Fruit fly (Drosophila melanogaster): ENCODE data around the gene RagA-B.

Gene RagA-B

DNA sequence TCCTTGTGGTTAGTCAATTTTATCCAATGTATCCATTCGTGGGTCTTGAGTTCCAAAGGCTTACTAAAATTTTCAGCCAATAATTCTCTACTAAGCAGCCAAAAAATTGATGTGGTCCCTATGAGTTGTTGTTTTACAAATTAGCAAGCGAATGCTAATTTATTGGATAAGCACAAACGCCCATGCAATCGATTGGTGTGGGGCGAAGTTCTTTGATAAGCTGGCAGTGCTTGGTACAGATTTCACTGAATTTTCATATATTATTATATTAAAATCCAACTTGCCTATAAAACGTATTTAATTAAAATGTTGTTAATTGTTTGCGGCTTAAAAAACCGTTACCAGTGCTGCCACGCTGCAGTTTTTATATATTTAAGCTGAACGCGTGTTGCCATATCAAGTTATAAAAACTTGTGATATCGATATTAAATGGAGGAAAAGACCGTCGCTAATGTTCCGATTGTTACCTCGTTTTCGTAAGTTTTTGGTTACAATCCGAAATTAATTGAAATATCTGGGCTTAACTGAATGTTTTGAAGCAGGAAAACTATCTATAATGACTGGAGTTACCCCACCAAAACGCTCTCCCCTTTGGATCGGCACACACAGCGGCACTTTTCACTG, 19.6 kb upstream of the RagA-B start, which contains the start of the genes CG31100 and CG11980 (continued):
- TF ChIP-seq HLH4C (GFP tag; IDR thresholded peaks at IDR 0.05; ENCODE audit: partially characterized antibody) (peak; percentile 49; the same call in 2 of the 3 replicates), nmo (GFP tag; optimal IDR thresholded peaks at IDR 0.05) (peak; percentile 38), ato (GFP tag; IDR thresholded peaks at IDR 0.05; ENCODE audit: partially characterized antibody) (0 out of 2 replicates have a peak, but pooled peaks have one; percentile 39), CG4282 (GFP tag; optimal IDR thresholded peaks at IDR 0.05) (no peak), CG14014 (GFP tag; IDR thresholded peaks at IDR 0.05) (no peak), CG10147 (GFP tag; optimal IDR thresholded peaks at IDR 0.05) (no peak), Neu2 (GFP tag; optimal IDR thresholded peaks at IDR 0.05; ENCODE audit: borderline replicate concordance) (no peak), BEAF-32 (GFP tag; optimal IDR thresholded peaks at IDR 0.05) (peak; percentile 86), trem (tag; optimal IDR thresholded peaks at IDR 0.05) (peak; percentile 77), Hr51 (GFP tag; optimal IDR thresholded peaks at IDR 0.05) (no peak), Drgx (GFP tag; IDR thresholded peaks at IDR 0.05) (no peak), CG7271 (tag; optimal IDR thresholded peaks at IDR 0.05) (no peak), luna (GFP tag; optimal IDR thresholded peaks at IDR 0.05) (no peak), fd96Cb (tag; optimal IDR thresholded peaks at IDR 0.05) (no peak), caup (GFP tag; optimal IDR thresholded peaks at IDR 0.05; ENCODE audit: severe bottlenecking) (no peak), CG4707 (GFP tag; optimal IDR thresholded peaks at IDR 0.05) (no peak), psq (GFP tag; optimal IDR thresholded peaks at IDR 0.05) (no peak), CG32767 (GFP tag; IDR thresholded peaks at IDR 0.05) (no peak), CG16779 (GFP tag; IDR thresholded peaks at IDR 0.05) (no peak), CG18011 (GFP tag; optimal IDR thresholded peaks at IDR 0.05) (no peak), Eip74EF (GFP tag; optimal IDR thresholded peaks at IDR 0.05) (no peak), CG9876 (GFP tag; optimal IDR thresholded peaks at IDR 0.05) (no peak), CG15601 (tag; optimal IDR thresholded peaks at IDR 0.05) (peak; percentile 24), CG42726 (GFP tag; IDR thresholded peaks at IDR 0.05; ENCODE audit: partially characterized antibody) (peak; percentile 61), Atf3 (GFP tag; optimal IDR thresholded peaks at IDR 0.05) (no peak), CG10366 (GFP tag; IDR thresholded peaks at IDR 0.05) (no peak), CG5953 (GFP tag; IDR thresholded peaks at IDR 0.05) (no peak), CG30020 (tag; optimal IDR thresholded peaks at IDR 0.05) (no peak), ro (GFP tag; IDR thresholded peaks at IDR 0.05) (no peak), cad (GFP tag; optimal IDR thresholded peaks at IDR 0.05) (no peak), ac (GFP tag; optimal IDR thresholded peaks at IDR 0.05) (no peak), CG18262 (tag; optimal IDR thresholded peaks at IDR 0.05) (no peak), dmrt99B (tag; optimal IDR thresholded peaks at IDR 0.05) (no peak), CG10959 (GFP tag; IDR thresholded peaks at IDR 0.05) (no peak), E2f2 (GFP tag; IDR thresholded peaks at IDR 0.05) (peak; percentile 74), zen (tag; optimal IDR thresholded peaks at IDR 0.05) (no peak), cas (GFP tag; IDR thresholded peaks at IDR 0.05) (no peak), pnt (GFP tag; optimal IDR thresholded peaks at IDR 0.05) (no peak), CG34422 (GFP tag; IDR thresholded peaks at IDR 0.05) (no peak), Hand (GFP tag; optimal IDR thresholded peaks at IDR 0.05) (no peak), Hsf (GFP tag; optimal IDR thresholded peaks at IDR 0.05) (no peak), CG13287 (GFP tag; IDR thresholded peaks at IDR 0.05; ENCODE audit: partially characterized antibody) (peak; percentile 89), CG7839 (tag; optimal IDR thresholded peaks at IDR 0.05) (no peak), Aef1 (GFP tag; IDR thresholded peaks at IDR 0.05) (no peak), Hmr (GFP tag; optimal IDR thresholded peaks at IDR 0.05) (no peak), CG4404 (GFP tag; IDR thresholded peaks at IDR 0.05) (no peak), Awh (GFP tag; IDR thresholded peaks at IDR 0.05) (no peak), dpn (GFP tag; optimal IDR thresholded peaks at IDR 0.05) (no peak), maf-S (GFP tag; optimal IDR thresholded peaks at IDR 0.05) (no peak)
